Fruit fly (Drosophila melanogaster): ENCODE results near the gene CG43203.

dm6 chr3R:19341779-19342178 is 12.1 kb upstream of the CG43203 start:
- TF ChIP-seq CTCF (optimal IDR thresholded peaks at IDR 0.05) (no peak), CG8478 (optimal IDR thresholded peaks at IDR 0.05) (no peak)

Data from S2 (cell line).